Worm (Caenorhabditis elegans): Measurements from ENCODE around the gene mac-1.

The mac-1 gene

ce11 chrII:13267305-13267704, 53.4 kb downstream of the mac-1 start:
- TF ChIP-seq ceh-43 (GFP tag; optimal IDR thresholded peaks at IDR 0.05) = no peak
- no peak for TF ChIP-seq lin-32 (GFP tag; optimal IDR thresholded peaks at IDR 0.05)
- TF ChIP-seq zip-8 (tag; optimal IDR thresholded peaks at IDR 0.05) = no peak
- TF ChIP-seq blmp-1 (tag; optimal IDR thresholded peaks at IDR 0.05) = no peak
- no peak for TF ChIP-seq nhr-2 (tag; optimal IDR thresholded peaks at IDR 0.05)
- no peak for TF ChIP-seq drap-1 (GFP tag; optimal IDR thresholded peaks at IDR 0.05)
- TF ChIP-seq nhr-76 (tag; optimal IDR thresholded peaks at IDR 0.05) = no peak
- TF ChIP-seq nhr-28 (tag; optimal IDR thresholded peaks at IDR 0.05) = no peak
- no peak for TF ChIP-seq snpc-4 (tag; optimal IDR thresholded peaks at IDR 0.05)
- TF ChIP-seq ceh-83 (GFP tag; optimal IDR thresholded peaks at IDR 0.05) = no peak
- no peak for TF ChIP-seq cnd-1 (tag; optimal IDR thresholded peaks at IDR 0.05)

Data from whole organism, mixed stage, embryonic.